Worm (Caenorhabditis elegans) whole organism, young adult: ENCODE data around the gene Y39A3CL.3.

Experiments
- B0261.1 ChIP-seq: sonication (generic microtip); optimal IDR thresholded peaks from 2 replicates; lab custom pipeline; 2016; ENCODE audit warnings: mild to moderate bottlenecking, missing genetic modification characterization, moderate library complexity, missing compliant biosample characterization
- unc-62 ChIP-seq: fragments of 150-350 bp; optimal IDR thresholded peaks from 2 replicates; lab custom pipeline; 2014; ENCODE audit warnings: missing biosample characterization, missing genetic modification reagents, missing genetic modification characterization

ce11 chrIII:1733001-1733400, 44.6 kb upstream of the Y39A3CL.3 start, which contains the start of gene ser-4:
- TF ChIP-seq unc-62 (GFP tag; lab: Kevin White, UChicago) (no peak), B0261.1 (tag; lab: Kevin White, UChicago) (no peak)
